Worm (Caenorhabditis elegans): ENCODE data around the gene C06E4.1.

The C06E4.1 gene

ce11 chrIV:7312620-7313194, 29.6 kb downstream of the C06E4.1 start (continued):
- no peak for TF ChIP-seq lsy-27 (tag; optimal IDR thresholded peaks at IDR 0.05; ENCODE audit: borderline replicate concordance, insufficient read depth)
- TF ChIP-seq mes-4 (tag; optimal IDR thresholded peaks at IDR 0.05), result no peak
- peak; percentile 50 for TF ChIP-seq lin-54 (GFP tag; optimal IDR thresholded peaks at IDR 0.05)
- TF ChIP-seq ztf-22 (GFP tag; optimal IDR thresholded peaks at IDR 0.05), result no peak
- TF ChIP-seq ceh-27 (GFP tag; optimal IDR thresholded peaks at IDR 0.05), result no peak
- TF ChIP-seq lin-35 (GFP tag; optimal IDR thresholded peaks at IDR 0.05), result no peak
- TF ChIP-seq K11D2.4 (GFP tag; IDR thresholded peaks at IDR 0.05), result no peak
- no peak for TF ChIP-seq ceh-40 (GFP tag; IDR thresholded peaks at IDR 0.05)
- TF ChIP-seq hrde-1 (tag; optimal IDR thresholded peaks at IDR 0.05; ENCODE audit: borderline replicate concordance), result peak; percentile 50
- no peak for TF ChIP-seq Y53G8AR.9 (GFP tag; conservative IDR thresholded peaks at IDR 0.05)
- TF ChIP-seq sea-2 (GFP tag; IDR thresholded peaks at IDR 0.05), result no peak
- TF ChIP-seq Y67H2A.10 (GFP tag; conservative IDR thresholded peaks at IDR 0.05), result no peak
- no peak for TF ChIP-seq F37B4.10 (GFP tag; IDR thresholded peaks at IDR 0.05)
- no peak for TF ChIP-seq nfya-1 (tag; optimal IDR thresholded peaks at IDR 0.05; ENCODE audit: borderline replicate concordance, insufficient read depth)
- no peak for TF ChIP-seq snpc-1.3 (tag; optimal IDR thresholded peaks at IDR 0.05; ENCODE audit: insufficient read depth)
- no peak for TF ChIP-seq let-607 (tag; optimal IDR thresholded peaks at IDR 0.05)
- no peak for TF ChIP-seq tlf-1 (GFP tag; optimal IDR thresholded peaks at IDR 0.05)
- TF ChIP-seq F33H1.4 (GFP tag; IDR thresholded peaks at IDR 0.05), result peak; percentile 40
- TF ChIP-seq nfya-2 (GFP tag; IDR thresholded peaks at IDR 0.05), result no peak
- no peak for TF ChIP-seq unc-62 (GFP tag; optimal IDR thresholded peaks at IDR 0.05)
- no peak for TF ChIP-seq F52B5.7 (tag; optimal IDR thresholded peaks at IDR 0.05)
- no peak for TF ChIP-seq madf-10 (tag; optimal IDR thresholded peaks at IDR 0.05)
- TF ChIP-seq zim-3 (tag; optimal IDR thresholded peaks at IDR 0.05), result no peak
- 0 out of 2 replicates have a peak, but pooled peaks have one; percentile 23 for TF ChIP-seq bed-1 (GFP tag; IDR thresholded peaks at IDR 0.05)
- no peak for TF ChIP-seq Y79H2A.3 (GFP tag; conservative IDR thresholded peaks at IDR 0.05)
- no peak for TF ChIP-seq F39B2.1 (GFP tag; IDR thresholded peaks at IDR 0.05)
- no peak for TF ChIP-seq hlh-12 (tag; optimal IDR thresholded peaks at IDR 0.05)
- TF ChIP-seq mel-28 (tag; optimal IDR thresholded peaks at IDR 0.05; ENCODE audit: borderline replicate concordance), result no peak
- no peak for TF ChIP-seq zfh-2 (GFP tag; conservative IDR thresholded peaks at IDR 0.05)
- TF ChIP-seq ekl-4 (GFP tag; IDR thresholded peaks at IDR 0.05), result peak; percentile 71; the same call in 1 of the 2 replicates
- TF ChIP-seq F10E7.11 (tag; optimal IDR thresholded peaks at IDR 0.05), result no peak
- TF ChIP-seq ztf-28 (GFP tag; IDR thresholded peaks at IDR 0.05), result no peak
- no peak for TF ChIP-seq lir-1 (GFP tag; conservative IDR thresholded peaks at IDR 0.05)
- TF ChIP-seq ets-4 (GFP tag; optimal IDR thresholded peaks at IDR 0.05), result no peak
- no peak for TF ChIP-seq egl-18 (GFP tag; IDR thresholded peaks at IDR 0.05)
- TF ChIP-seq T07F8.4 (tag; optimal IDR thresholded peaks at IDR 0.05), result no peak
- TF ChIP-seq nhr-120 (GFP tag; IDR thresholded peaks at IDR 0.05), result no peak
- 0 out of 2 replicates have a peak, but pooled peaks have one; percentile 28 for TF ChIP-seq nfyb-1 (GFP tag; IDR thresholded peaks at IDR 0.05)
- no peak; the same call in 1 of the 2 replicates for TF ChIP-seq rcor-1 (GFP tag; IDR thresholded peaks at IDR 0.05)
- peak; percentile 51 for TF ChIP-seq snpc-3.4 (tag; optimal IDR thresholded peaks at IDR 0.05)
- no peak for TF ChIP-seq ceh-79 (tag; optimal IDR thresholded peaks at IDR 0.05)
- TF ChIP-seq rpc-1 (optimal IDR thresholded peaks at IDR 0.05), result no peak
- TF ChIP-seq rpc-1 (tag; optimal IDR thresholded peaks at IDR 0.05), result no peak
- TF ChIP-seq ZK185.1 (tag; optimal IDR thresholded peaks at IDR 0.05; ENCODE audit: poor library complexity, severe bottlenecking), result no peak
- no peak for TF ChIP-seq mxl-1 (tag; optimal IDR thresholded peaks at IDR 0.05)
- TF ChIP-seq fkh-3 (tag; optimal IDR thresholded peaks at IDR 0.05), result no peak
- TF ChIP-seq tbp1 (GFP tag; optimal IDR thresholded peaks at IDR 0.05), result peak; percentile 11
- TF ChIP-seq Y56A3A.18 (GFP tag; IDR thresholded peaks at IDR 0.05), result no peak
